Worm (Caenorhabditis elegans) whole organism, L4 larva: ENCODE results near the gene F13E6.1.

ENCODE experiments used
- T26A8.4 ChIP-seq: fragments of 200-800 bp; sonication (Bioruptor generic); IDR thresholded peaks from 2 replicates; pipeline ENCODE4 v1.3.6; 2022; ENCODE audit warnings: missing genetic modification characterization, missing compliant biosample characterization
- ama-1 ChIP-seq: fragments of 150-350 bp; optimal IDR thresholded peaks from 2 replicates; lab custom pipeline; 2014; ENCODE audit warnings: inconsistent platforms, mixed read lengths
- unc-39 ChIP-seq: sonication (generic microtip); optimal IDR thresholded peaks from 2 replicates; lab custom pipeline; 2017; ENCODE audit warnings: missing biosample characterization, missing genetic modification characterization

- no peak for TF ChIP-seq unc-39 (tag; lab: Kevin White, UChicago)
- TF ChIP-seq ama-1: no peak
- TF ChIP-seq T26A8.4: no peak
These were observed 36.3 kb downstream of the F13E6.1 start for ce11 chrX:10640578-10640977.
